Worm (Caenorhabditis elegans): ENCODE results near the gene erl-1.

erl-1 gene

DNA sequence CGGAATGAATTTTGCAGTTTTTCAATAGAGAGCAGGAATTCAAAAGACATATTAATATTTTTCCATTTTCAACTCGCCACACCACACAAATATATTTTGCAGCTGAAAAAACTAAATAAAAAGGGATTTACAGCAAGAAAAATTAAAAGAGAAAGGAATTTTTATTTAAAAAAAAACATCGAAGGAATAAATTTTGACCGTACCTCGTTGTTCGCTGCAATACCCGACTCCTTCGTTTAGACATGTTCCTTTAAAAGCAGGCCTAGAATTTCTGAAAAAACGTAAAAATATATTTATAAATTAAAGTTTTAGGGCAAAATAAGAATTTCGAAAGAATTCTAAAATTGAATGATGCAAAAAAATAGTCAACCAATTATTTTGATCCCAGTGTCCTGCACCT is 48.1 kb downstream of the erl-1 start, which contains the start of gene F19B6.1:
F19B6.1 (minus strand) TSS at position 278 of the 400 bp plus-strand sequence.
- no peak for TF ChIP-seq nhr-23 (tag; optimal IDR thresholded peaks at IDR 0.05)
- no peak for TF ChIP-seq lin-39 (tag; optimal IDR thresholded peaks at IDR 0.05)
- TF ChIP-seq egl-5 (tag; optimal IDR thresholded peaks at IDR 0.05): no peak

DNA sequence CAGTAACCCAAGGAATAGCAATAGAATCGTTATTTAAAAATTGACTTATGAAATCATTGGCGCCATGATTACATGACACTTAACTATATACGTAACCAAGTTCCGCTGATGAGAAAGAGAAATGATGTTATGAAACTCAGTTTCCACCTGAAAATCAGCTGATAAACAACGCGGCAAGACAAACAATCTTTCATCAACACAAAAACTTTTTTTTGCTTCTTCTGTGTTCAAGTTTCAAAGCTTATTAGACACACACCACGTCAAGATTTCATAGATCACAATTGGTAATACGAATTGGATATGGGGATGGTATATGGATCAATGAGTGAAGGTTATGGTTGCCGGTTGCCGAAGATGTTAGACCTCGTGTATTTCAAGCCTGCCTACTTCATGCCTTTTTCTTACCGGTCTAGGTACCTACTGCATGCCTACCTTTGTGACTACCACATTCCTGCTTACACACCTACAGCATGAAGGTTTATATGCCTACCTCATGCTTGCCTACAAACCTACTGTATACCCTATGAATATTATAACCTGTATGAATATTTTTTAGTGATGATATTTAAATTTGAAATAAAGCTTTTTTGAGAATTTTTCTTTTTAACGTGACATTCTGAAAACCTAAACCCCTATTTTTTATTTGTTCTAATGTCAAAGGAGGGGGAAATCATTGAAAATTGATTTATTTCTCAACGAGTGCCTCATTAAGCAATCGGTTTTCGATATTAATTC is 49.3 kb downstream of the erl-1 start, which contains the start of the genes F19B6.10 and wht-5:
F19B6.10 (plus strand) TSS at position 301 of the 735 bp plus-strand sequence.
wht-5 (plus strand) TSS at position 685 of the 735 bp plus-strand sequence.
- TF ChIP-seq snpc-4 (tag; optimal IDR thresholded peaks at IDR 0.05) (no peak), nhr-77 (tag; optimal IDR thresholded peaks at IDR 0.05) (no peak), ceh-9 (tag; optimal IDR thresholded peaks at IDR 0.05) (no peak), lin-15B (tag; optimal IDR thresholded peaks at IDR 0.05) (no peak), daf-12 (tag; optimal IDR thresholded peaks at IDR 0.05) (no peak), mml-1 (tag; optimal IDR thresholded peaks at IDR 0.05) (no peak), nhr-76 (tag; optimal IDR thresholded peaks at IDR 0.05) (no peak), nfya-1 (tag; optimal IDR thresholded peaks at IDR 0.05; ENCODE audit: insufficient read depth) (no peak), nhr-25 (tag; optimal IDR thresholded peaks at IDR 0.05) (no peak)

All from whole organism, L3 larva.